Worm (Caenorhabditis elegans) whole organism, L1 larva: ENCODE measurements around the gene ZC513.3.

Source experiments
- blmp-1 ChIP-seq: fragments of 150-350 bp; optimal IDR thresholded peaks from 2 replicates; lab custom pipeline; 2014; ENCODE audit warnings: missing biosample characterization, missing genetic modification characterization
- egl-27 ChIP-seq, 2 experiments: fragments of 150-350 bp in 1 of 2; sonication (generic microtip); optimal IDR thresholded peaks; 3 replicates each; lab custom pipeline; 2017 to 2018; ENCODE audit warnings: missing biosample characterization in 2 of 2, missing genetic modification characterization in 2 of 2, missing genetic modification reagents in 2 of 2
- elt-3 ChIP-seq, 6 experiments: fragments of 150-350 bp in 1 of 6; sonication (generic microtip); optimal IDR thresholded peaks; 2 replicates each; lab custom pipeline; 2017 to 2018; ENCODE audit warnings: missing biosample characterization in 6 of 6, missing genetic modification characterization in 6 of 6, inconsistent platforms in 1 of 6
- lin-13 ChIP-seq: fragments of 150-350 bp; optimal IDR thresholded peaks from 2 replicates; lab custom pipeline; 2014; ENCODE audit warnings: missing biosample characterization, missing genetic modification reagents, missing genetic modification characterization
- lin-14 ChIP-seq: fragments of 200-800 bp; sonication (Bioruptor generic); optimal IDR thresholded peaks from 2 replicates; lab custom pipeline; 2018; ENCODE audit warnings: mild to moderate bottlenecking, missing genetic modification characterization, moderate library complexity, missing compliant biosample characterization
- lin-35 ChIP-seq, 2 experiments: fragments of 150-350 bp; optimal IDR thresholded peaks; 2 replicates each; lab custom pipeline; 2014; ENCODE audit warnings: missing biosample characterization in 2 of 2, missing genetic modification characterization in 2 of 2, missing genetic modification reagents in 2 of 2
- nhr-237 ChIP-seq: fragments of 150-350 bp; optimal IDR thresholded peaks from 2 replicates; lab custom pipeline; 2014; ENCODE audit warnings: missing biosample characterization, missing genetic modification characterization
- tbx-2 ChIP-seq: sonication (generic microtip); optimal IDR thresholded peaks from 2 replicates; lab custom pipeline; 2016; ENCODE audit warnings: missing genetic modification characterization, missing compliant biosample characterization
- unc-130 ChIP-seq: fragments of 150-350 bp; optimal IDR thresholded peaks from 2 replicates; lab custom pipeline; 2017; ENCODE audit warnings: missing biosample characterization, missing genetic modification characterization, inconsistent platforms
- zag-1 ChIP-seq: fragments of 150-350 bp; optimal IDR thresholded peaks from 2 replicates; lab custom pipeline; 2014; ENCODE audit warnings: missing biosample characterization, missing genetic modification characterization

- TF ChIP-seq elt-3 (tag; optimal IDR thresholded peaks at IDR 0.05; lab: Kevin White, UChicago) = no peak
- TF ChIP-seq lin-13 = no peak
- TF ChIP-seq egl-27 (tag; optimal IDR thresholded peaks at IDR 0.05; lab: Kevin White, UChicago) = no peak
- TF ChIP-seq nhr-237 = no peak
- TF ChIP-seq unc-130 (tag; lab: Kevin White, UChicago) = no peak
- no peak for TF ChIP-seq tbx-2 (tag; lab: Kevin White, UChicago)
- TF ChIP-seq lin-35 (GFP tag; optimal IDR thresholded peaks at IDR 0.05; lab: Kevin White, UChicago) = no peak
- no peak for TF ChIP-seq blmp-1
- TF ChIP-seq zag-1 (tag; lab: Kevin White, UChicago) = no peak
- TF ChIP-seq lin-14 (GFP tag; lab: Kevin White, UChicago) = no peak
Observed at ce11 chrV:8035947-8036346, 10.9 kb upstream of the ZC513.3 start, which contains the start of gene ZC513.14.
